Fruit fly (Drosophila melanogaster): ENCODE results near the gene CG31826.

Gene CG31826

dm6 chr2L:15773013-15773412, at the start of gene CG31826:
TSS of gene CG31826 (minus strand) at chr2L:15773113.
- TF ChIP-seq Pif1A (GFP tag; optimal IDR thresholded peaks at IDR 0.05) (no peak), CG8301 (tag; optimal IDR thresholded peaks at IDR 0.05) (no peak), CG13204 (GFP tag; optimal IDR thresholded peaks at IDR 0.05) (no peak), CG12605 (GFP tag; IDR thresholded peaks at IDR 0.05) (no peak), Ets98B (GFP tag; IDR thresholded peaks at IDR 0.05) (no peak)

dm6 chr2L:15812041-15812440, 39.1 kb upstream of the CG31826 start, which contains the start of gene CG42876:
TSS of gene CG42876 (minus strand) at chr2L:15812141.
- TF ChIP-seq CG13204 (GFP tag; optimal IDR thresholded peaks at IDR 0.05) (no peak), CG10348 (GFP tag; IDR thresholded peaks at IDR 0.05) (no peak), CG4496 (GFP tag; IDR thresholded peaks at IDR 0.05) (no peak), gl (tag; optimal IDR thresholded peaks at IDR 0.05) (no peak), fd96Ca (GFP tag; IDR thresholded peaks at IDR 0.05) (no peak), CG14655 (GFP tag; optimal IDR thresholded peaks at IDR 0.05) (no peak), D1 (tag; optimal IDR thresholded peaks at IDR 0.05) (no peak), Pif1A (GFP tag; optimal IDR thresholded peaks at IDR 0.05) (no peak), CG9948 (tag; optimal IDR thresholded peaks at IDR 0.05) (no peak), Ets98B (GFP tag; IDR thresholded peaks at IDR 0.05) (no peak), CG34367 (tag; optimal IDR thresholded peaks at IDR 0.05) (no peak), Pif1B (GFP tag; optimal IDR thresholded peaks at IDR 0.05) (no peak), CG15710 (tag; optimal IDR thresholded peaks at IDR 0.05) (no peak), Snoo (tag; optimal IDR thresholded peaks at IDR 0.05) (no peak), CG8159 (tag; optimal IDR thresholded peaks at IDR 0.05) (no peak), CG32121 (GFP tag; IDR thresholded peaks at IDR 0.05) (no peak), rn (GFP tag; IDR thresholded peaks at IDR 0.05) (no peak), CG17806 (tag; optimal IDR thresholded peaks at IDR 0.05) (no peak)

dm6 chr2L:15796300-15796699, 23.4 kb upstream of the CG31826 start:
- TF ChIP-seq rn (GFP tag; IDR thresholded peaks at IDR 0.05), result no peak
- TF ChIP-seq CG15710 (tag; optimal IDR thresholded peaks at IDR 0.05), result no peak
- no peak for TF ChIP-seq gl (tag; optimal IDR thresholded peaks at IDR 0.05)
- no peak for TF ChIP-seq Pif1A (GFP tag; optimal IDR thresholded peaks at IDR 0.05)
- no peak for TF ChIP-seq fd96Ca (GFP tag; IDR thresholded peaks at IDR 0.05)
- TF ChIP-seq CG8301 (tag; optimal IDR thresholded peaks at IDR 0.05), result no peak
- TF ChIP-seq CG12605 (GFP tag; IDR thresholded peaks at IDR 0.05), result no peak
- TF ChIP-seq Ets98B (GFP tag; IDR thresholded peaks at IDR 0.05), result no peak
- TF ChIP-seq CG14655 (GFP tag; optimal IDR thresholded peaks at IDR 0.05), result no peak
- TF ChIP-seq CG32121 (GFP tag; IDR thresholded peaks at IDR 0.05), result no peak
- no peak for TF ChIP-seq CG9948 (tag; optimal IDR thresholded peaks at IDR 0.05)
- TF ChIP-seq CG17806 (tag; optimal IDR thresholded peaks at IDR 0.05), result no peak
- TF ChIP-seq Snoo (tag; optimal IDR thresholded peaks at IDR 0.05), result no peak
- no peak for TF ChIP-seq Pif1B (GFP tag; optimal IDR thresholded peaks at IDR 0.05)
- TF ChIP-seq D1 (tag; optimal IDR thresholded peaks at IDR 0.05), result no peak
- TF ChIP-seq CG34367 (tag; optimal IDR thresholded peaks at IDR 0.05), result no peak
- no peak for TF ChIP-seq CG13204 (GFP tag; optimal IDR thresholded peaks at IDR 0.05)
- no peak for TF ChIP-seq CG4496 (GFP tag; IDR thresholded peaks at IDR 0.05)
- TF ChIP-seq EcR (GFP tag; optimal IDR thresholded peaks at IDR 0.05), result no peak

dm6 chr2L:15783785-15784184, 10.9 kb upstream of the CG31826 start, which contains the start of gene t-Grip91:
TSS of gene t-Grip91 (plus strand) at chr2L:15784085.
- TF ChIP-seq CG13204 (GFP tag; optimal IDR thresholded peaks at IDR 0.05) (no peak), EcR (GFP tag; optimal IDR thresholded peaks at IDR 0.05) (no peak), CG12605 (GFP tag; IDR thresholded peaks at IDR 0.05) (no peak), Snoo (tag; optimal IDR thresholded peaks at IDR 0.05) (no peak), CG4496 (GFP tag; IDR thresholded peaks at IDR 0.05) (no peak), CG34367 (tag; optimal IDR thresholded peaks at IDR 0.05) (no peak), fd96Ca (GFP tag; IDR thresholded peaks at IDR 0.05) (no peak)

dm6 chr2L:15782996-15783395, 10.1 kb upstream of the CG31826 start:
- TF ChIP-seq fd96Ca (GFP tag; IDR thresholded peaks at IDR 0.05) (no peak), Snoo (tag; optimal IDR thresholded peaks at IDR 0.05) (no peak), rn (GFP tag; IDR thresholded peaks at IDR 0.05) (no peak), CG8159 (tag; optimal IDR thresholded peaks at IDR 0.05) (no peak), Ets98B (GFP tag; IDR thresholded peaks at IDR 0.05) (no peak), EcR (GFP tag; optimal IDR thresholded peaks at IDR 0.05) (no peak), CG8301 (tag; optimal IDR thresholded peaks at IDR 0.05) (no peak), CG9948 (tag; optimal IDR thresholded peaks at IDR 0.05) (no peak)

dm6 chr2L:15776752-15777151, 3.8 kb upstream of the CG31826 start, which contains the start of gene CG43760:
TSS of gene CG43760 (minus strand) at chr2L:15776852.
- TF ChIP-seq Snoo (tag; optimal IDR thresholded peaks at IDR 0.05), result no peak
- no peak for TF ChIP-seq CG32121 (GFP tag; IDR thresholded peaks at IDR 0.05)
- TF ChIP-seq D1 (tag; optimal IDR thresholded peaks at IDR 0.05), result no peak
- TF ChIP-seq CG12605 (GFP tag; IDR thresholded peaks at IDR 0.05), result no peak
- TF ChIP-seq Pif1B (GFP tag; optimal IDR thresholded peaks at IDR 0.05), result no peak
- no peak for TF ChIP-seq CG4496 (GFP tag; IDR thresholded peaks at IDR 0.05)
- TF ChIP-seq EcR (GFP tag; optimal IDR thresholded peaks at IDR 0.05), result no peak
- no peak for TF ChIP-seq CG10348 (GFP tag; IDR thresholded peaks at IDR 0.05)
- TF ChIP-seq Pif1A (GFP tag; optimal IDR thresholded peaks at IDR 0.05), result no peak
- TF ChIP-seq gl (tag; optimal IDR thresholded peaks at IDR 0.05), result no peak
- TF ChIP-seq CG13204 (GFP tag; optimal IDR thresholded peaks at IDR 0.05), result no peak
- no peak for TF ChIP-seq Ets98B (GFP tag; IDR thresholded peaks at IDR 0.05)
- TF ChIP-seq CG34367 (tag; optimal IDR thresholded peaks at IDR 0.05), result no peak
- no peak for TF ChIP-seq fd96Ca (GFP tag; IDR thresholded peaks at IDR 0.05)
- TF ChIP-seq CG8159 (tag; optimal IDR thresholded peaks at IDR 0.05), result no peak
- TF ChIP-seq CG9948 (tag; optimal IDR thresholded peaks at IDR 0.05), result no peak
- no peak for TF ChIP-seq CG8301 (tag; optimal IDR thresholded peaks at IDR 0.05)
- TF ChIP-seq CG17806 (tag; optimal IDR thresholded peaks at IDR 0.05), result no peak
